Fruit fly (Drosophila melanogaster) whole organism, pupa: ENCODE data around the gene Samuel.
A peak's percentile ranks its signal among the peaks of the same experiment; 100 is the strongest.

Experiments
- CG12605 ChIP-seq: fragments of 200-800 bp; sonication (Bioruptor generic); IDR thresholded peaks from 2 replicates; pipeline ENCODE4 v1.3.6; 2022; ENCODE audit warnings: missing biosample characterization, missing genetic modification characterization
- CG13204 ChIP-seq: fragments of 200-800 bp; sonication (Bioruptor generic); optimal IDR thresholded peaks from 2 replicates; lab custom pipeline; 2018; ENCODE audit warnings: missing biosample characterization, mild to moderate bottlenecking, missing genetic modification characterization, moderate library complexity
- CG15710 ChIP-seq: fragments of 200-800 bp; sonication (Bioruptor generic); optimal IDR thresholded peaks from 2 replicates; lab custom pipeline; 2018; ENCODE audit warnings: missing biosample characterization, mild to moderate bottlenecking, missing genetic modification characterization, moderate library complexity
- CG32121 ChIP-seq: fragments of 200-800 bp; sonication (Bioruptor generic); IDR thresholded peaks from 2 replicates; pipeline ENCODE4 v1.3.6; 2022; ENCODE audit warnings: missing biosample characterization, missing genetic modification characterization
- CG34367 ChIP-seq: fragments of 200-800 bp; sonication (Bioruptor generic); optimal IDR thresholded peaks from 2 replicates; lab custom pipeline; 2018; ENCODE audit warnings: missing biosample characterization, mild to moderate bottlenecking, missing genetic modification characterization
- CG8159 ChIP-seq: fragments of 200-800 bp; sonication (Bioruptor generic); optimal IDR thresholded peaks from 3 replicates; lab custom pipeline; 2018; ENCODE audit warnings: missing biosample characterization, mild to moderate bottlenecking, missing genetic modification characterization, moderate library complexity
- CG8301 ChIP-seq: fragments of 200-800 bp; sonication (Bioruptor generic); optimal IDR thresholded peaks from 2 replicates; lab custom pipeline; 2018; ENCODE audit warnings: missing biosample characterization, mild to moderate bottlenecking, missing genetic modification characterization
- D1 ChIP-seq: fragments of 200-800 bp; sonication (Bioruptor generic); optimal IDR thresholded peaks from 2 replicates; lab custom pipeline; 2018; ENCODE audit warnings: missing biosample characterization, mild to moderate bottlenecking, missing genetic modification characterization, moderate library complexity
- EcR ChIP-seq: fragments of 200-800 bp; sonication (Bioruptor generic); optimal IDR thresholded peaks from 3 replicates; lab custom pipeline; 2019; ENCODE audit warnings: missing biosample characterization, missing genetic modification characterization, mild to moderate bottlenecking, moderate library complexity, missing genetic modification reagents
- Pif1A ChIP-seq: fragments of 200-800 bp; sonication (Bioruptor generic); optimal IDR thresholded peaks from 3 replicates; lab custom pipeline; 2016; ENCODE audit warnings: missing biosample characterization, missing genetic modification characterization
- Pif1B ChIP-seq: fragments of 200-800 bp; sonication (Bioruptor generic); optimal IDR thresholded peaks from 3 replicates; lab custom pipeline; 2016; ENCODE audit warnings: missing biosample characterization, missing genetic modification characterization
- Snoo ChIP-seq: fragments of 200-800 bp; sonication (Bioruptor generic); optimal IDR thresholded peaks from 3 replicates; lab custom pipeline; 2017; ENCODE audit warnings: missing biosample characterization, mild to moderate bottlenecking, missing genetic modification characterization, inconsistent platforms
- rn ChIP-seq: fragments of 200-800 bp; sonication (Bioruptor generic); IDR thresholded peaks from 2 replicates; pipeline ENCODE4 v1.3.6; 2022; ENCODE audit warnings: missing biosample characterization, missing genetic modification characterization

DNA sequence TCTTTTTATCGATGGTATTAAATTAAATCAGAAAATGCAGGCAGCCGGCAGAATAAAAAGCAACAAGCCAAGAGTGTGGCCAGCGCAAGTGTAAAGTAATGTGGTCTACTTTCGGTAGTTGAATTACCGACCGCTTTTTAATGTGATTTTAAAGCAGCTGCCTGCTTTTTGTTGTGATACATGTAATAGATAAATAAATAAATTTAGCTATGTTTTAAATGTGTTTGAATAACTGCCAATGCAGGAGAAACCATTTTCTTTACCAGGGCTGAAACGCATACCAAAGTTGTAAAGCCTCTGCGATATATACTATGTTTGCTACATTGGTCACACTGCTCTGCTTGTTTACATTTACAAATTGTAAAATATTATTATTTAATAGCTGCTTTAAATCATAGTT, 96.7 kb downstream of the Samuel start, which contains the start of the genes Tmem214 and YL-1:
- TF ChIP-seq Snoo: no peak
- no peak for TF ChIP-seq rn (GFP tag; lab: Robert Waterston, UW)
- no peak for TF ChIP-seq EcR (GFP tag; lab: Kevin White, UChicago)
- TF ChIP-seq D1 (tag; lab: Kevin White, UChicago): no peak
- TF ChIP-seq CG8159: peak; percentile 0
- TF ChIP-seq CG13204 (GFP tag; lab: Kevin White, UChicago): no peak
- no peak for TF ChIP-seq Pif1B (GFP tag; lab: Kevin White, UChicago)
- no peak for TF ChIP-seq CG34367 (tag; lab: Kevin White, UChicago)
- no peak for TF ChIP-seq CG12605 (GFP tag; lab: Robert Waterston, UW)
- TF ChIP-seq CG8301 (tag; lab: Kevin White, UChicago): no peak
- TF ChIP-seq CG32121 (GFP tag; lab: Robert Waterston, UW): no peak
- no peak for TF ChIP-seq Pif1A (GFP tag; lab: Kevin White, UChicago)
- no peak for TF ChIP-seq CG15710 (tag; lab: Kevin White, UChicago)
